Fruit fly (Drosophila melanogaster): ENCODE results near the gene CG9213.

CG9213 gene

dm6 chrX:15601285-15601684, 26.9 kb upstream of the CG9213 start (continued):
- peak; percentile 15 for TF ChIP-seq Ets96B (tag; optimal IDR thresholded peaks at IDR 0.05)
- peak; percentile 12 for TF ChIP-seq achi (GFP tag; optimal IDR thresholded peaks at IDR 0.05)
- no peak for TF ChIP-seq CG6808 (GFP tag; optimal IDR thresholded peaks at IDR 0.05)
- TF ChIP-seq cyc (GFP tag; optimal IDR thresholded peaks at IDR 0.05) = no peak
- TF ChIP-seq Hr4 (GFP tag; optimal IDR thresholded peaks at IDR 0.05) = peak; percentile 47
- peak; percentile 66 for TF ChIP-seq CG32006 (GFP tag; optimal IDR thresholded peaks at IDR 0.05)
- TF ChIP-seq CG6854 (GFP tag; optimal IDR thresholded peaks at IDR 0.05) = no peak

- peak; percentile 79 for TF ChIP-seq Eip78C (GFP tag)
- TF ChIP-seq net (GFP tag; optimal IDR thresholded peaks at IDR 0.05) = peak; percentile 3
- peak; percentile 14 for TF ChIP-seq CG8319 (GFP tag; optimal IDR thresholded peaks at IDR 0.05)
- TF ChIP-seq salr (GFP tag; optimal IDR thresholded peaks at IDR 0.05) = no peak
- no peak for TF ChIP-seq Sox14 (GFP tag; optimal IDR thresholded peaks at IDR 0.05)
- peak; percentile 48; the same call in 2 of the 3 replicates for TF ChIP-seq CG6163 (GFP tag; IDR thresholded peaks at IDR 0.05)
- TF ChIP-seq CG11762 (GFP tag; optimal IDR thresholded peaks at IDR 0.05; ENCODE audit: insufficient read depth) = peak; percentile 6
- TF ChIP-seq OdsH (GFP tag; optimal IDR thresholded peaks at IDR 0.05) = peak; percentile 36
- peak; percentile 59 for TF ChIP-seq CG6276 (GFP tag; optimal IDR thresholded peaks at IDR 0.05)
- TF ChIP-seq lz (GFP tag; optimal IDR thresholded peaks at IDR 0.05) = peak; percentile 29
- no peak for TF ChIP-seq CG9139 (GFP tag; optimal IDR thresholded peaks at IDR 0.05)
- TF ChIP-seq eg (GFP tag; IDR thresholded peaks at IDR 0.05) = peak; percentile 77
- TF ChIP-seq fkh (GFP tag; optimal IDR thresholded peaks at IDR 0.05) = no peak
- peak; percentile 67 for TF ChIP-seq Hr4 (GFP tag; optimal IDR thresholded peaks at IDR 0.05)
- TF ChIP-seq CG32006 (GFP tag; optimal IDR thresholded peaks at IDR 0.05) = peak; percentile 56
- no peak for TF ChIP-seq CG11294 (GFP tag; IDR thresholded peaks at IDR 0.05)
- TF ChIP-seq acj6 (GFP tag; optimal IDR thresholded peaks at IDR 0.05) = peak; percentile 17
- no peak for TF ChIP-seq Sox15 (GFP tag; optimal IDR thresholded peaks at IDR 0.05)
- TF ChIP-seq CG7368 (GFP tag; optimal IDR thresholded peaks at IDR 0.05) = no peak
- TF ChIP-seq CG31627 (GFP tag; optimal IDR thresholded peaks at IDR 0.05) = peak; percentile 2
- TF ChIP-seq CG1621 (tag; optimal IDR thresholded peaks at IDR 0.05) = no peak
- TF ChIP-seq Blimp-1 (GFP tag; optimal IDR thresholded peaks at IDR 0.05) = no peak
- peak; percentile 61 for TF ChIP-seq CG8119 (GFP tag; IDR thresholded peaks at IDR 0.05)
- TF ChIP-seq Gug (GFP tag; IDR thresholded peaks at IDR 0.05) = no peak; the same call in 1 of the 2 replicates
- TF ChIP-seq svp (GFP tag) = peak; percentile 65
- TF ChIP-seq Lpt (GFP tag; optimal IDR thresholded peaks at IDR 0.05) = peak; percentile 21
- peak; percentile 33 for TF ChIP-seq cyc (GFP tag; optimal IDR thresholded peaks at IDR 0.05)
- no peak for TF ChIP-seq CG10669 (GFP tag; optimal IDR thresholded peaks at IDR 0.05)
- peak; percentile 47 for TF ChIP-seq pdm3 (GFP tag; optimal IDR thresholded peaks at IDR 0.05)
- peak; percentile 14 for TF ChIP-seq esn (GFP tag; optimal IDR thresholded peaks at IDR 0.05)
- no peak for TF ChIP-seq CG6854 (GFP tag; optimal IDR thresholded peaks at IDR 0.05)
- no peak for TF ChIP-seq spab (GFP tag; optimal IDR thresholded peaks at IDR 0.05)
- TF ChIP-seq topi (GFP tag; optimal IDR thresholded peaks at IDR 0.05) = peak; percentile 11
- TF ChIP-seq CG15336 (GFP tag; IDR thresholded peaks at IDR 0.05) = peak; percentile 78
- peak; percentile 25 for TF ChIP-seq CG3919 (GFP tag; optimal IDR thresholded peaks at IDR 0.05)
- TF ChIP-seq Hr39 (GFP tag; optimal IDR thresholded peaks at IDR 0.05) = peak; percentile 35
- TF ChIP-seq dac (GFP tag; optimal IDR thresholded peaks at IDR 0.05) = no peak
- no peak for TF ChIP-seq Smox (GFP tag; optimal IDR thresholded peaks at IDR 0.05)
- TF ChIP-seq CG6808 (GFP tag; optimal IDR thresholded peaks at IDR 0.05) = no peak
- peak; percentile 24 for TF ChIP-seq Met (GFP tag; optimal IDR thresholded peaks at IDR 0.05)
Measured at dm6 chrX:15599697-15600096, 25.4 kb upstream of the CG9213 start.
